Worm (Caenorhabditis elegans) whole organism, mixed stage, embryonic: ENCODE measurements around the gene fkh-7.

ENCODE experiments used
- bed-3 ChIP-seq: fragments of 200-800 bp; sonication (Bioruptor generic); optimal IDR thresholded peaks from 3 replicates; lab custom pipeline; 2018; ENCODE audit warnings: mild to moderate bottlenecking, missing genetic modification characterization, moderate library complexity, missing compliant biosample characterization
- elt-3 ChIP-seq: fragments of 150-350 bp; optimal IDR thresholded peaks from 2 replicates; lab custom pipeline; 2014; ENCODE audit warnings: missing biosample characterization, missing genetic modification characterization
- hlh-1 ChIP-seq: fragments of 150-350 bp; optimal IDR thresholded peaks from 2 replicates; lab custom pipeline; 2014; ENCODE audit warnings: missing biosample characterization, missing genetic modification reagents, missing genetic modification characterization
- nhr-2 ChIP-seq: fragments of 150-350 bp; optimal IDR thresholded peaks from 2 replicates; lab custom pipeline; 2014; ENCODE audit warnings: missing biosample characterization, missing genetic modification characterization
- nhr-237 ChIP-seq: fragments of 150-350 bp; optimal IDR thresholded peaks from 2 replicates; lab custom pipeline; 2014; ENCODE audit warnings: missing biosample characterization, missing genetic modification characterization
- nhr-76 ChIP-seq: sonication (generic microtip); optimal IDR thresholded peaks from 2 replicates; lab custom pipeline; 2017; ENCODE audit warnings: missing biosample characterization, missing genetic modification characterization
- snpc-4 ChIP-seq: fragments of 150-350 bp; optimal IDR thresholded peaks from 2 replicates; lab custom pipeline; 2014; ENCODE audit warnings: missing biosample characterization, missing genetic modification characterization
- tbx-8 ChIP-seq: fragments of 200-800 bp; sonication (Bioruptor generic); optimal IDR thresholded peaks from 2 replicates; lab custom pipeline; 2018; ENCODE audit warnings: mild to moderate bottlenecking, missing genetic modification characterization, moderate library complexity, missing compliant biosample characterization

DNA sequence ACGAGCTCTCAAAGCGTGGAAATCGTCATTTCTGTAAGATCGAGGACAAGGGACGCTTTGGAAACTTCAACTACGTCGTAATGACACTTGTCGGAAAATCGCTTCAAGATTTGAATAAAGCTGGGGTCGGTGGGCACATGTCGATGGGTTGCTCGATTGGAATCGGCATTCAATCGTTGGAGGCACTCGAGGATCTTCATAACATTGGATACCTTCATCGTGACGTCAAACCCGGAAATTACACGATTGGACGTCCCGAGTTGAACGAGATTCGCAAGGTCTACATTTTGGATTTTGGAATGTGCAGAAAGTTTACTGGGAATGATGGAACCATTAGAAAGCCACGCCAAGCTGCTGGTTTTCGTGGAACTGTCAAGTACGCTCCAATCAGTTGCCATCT lies 48.1 kb downstream of the fkh-7 start:
- TF ChIP-seq tbx-8 (GFP tag; lab: Kevin White, UChicago) (no peak), elt-3 (tag; lab: Kevin White, UChicago) (no peak), nhr-2 (tag; lab: Kevin White, UChicago) (no peak), hlh-1 (tag; lab: Kevin White, UChicago) (no peak), nhr-76 (tag; lab: Kevin White, UChicago) (no peak), snpc-4 (no peak), nhr-237 (tag; lab: Kevin White, UChicago) (no peak), bed-3 (GFP tag; lab: Kevin White, UChicago) (no peak)
